Worm (Caenorhabditis elegans) whole organism, early embryonic: Measurements from ENCODE around the gene H14N18.2.

Source experiments
- B0310.2 ChIP-seq: sonication (generic microtip); optimal IDR thresholded peaks from 2 replicates; lab custom pipeline; 2016; ENCODE audit warnings: mild to moderate bottlenecking, missing genetic modification characterization, missing compliant biosample characterization
- F13C5.2 ChIP-seq: sonication (generic microtip); optimal IDR thresholded peaks from 2 replicates; lab custom pipeline; 2017; ENCODE audit warnings: mild to moderate bottlenecking, missing genetic modification characterization, inconsistent platforms, missing compliant biosample characterization
- aly-1 ChIP-seq: sonication (generic microtip); optimal IDR thresholded peaks from 2 replicates; lab custom pipeline; 2016; ENCODE audit warnings: missing genetic modification characterization, missing compliant biosample characterization
- ama-1 ChIP-seq: fragments of 150-350 bp; optimal IDR thresholded peaks from 2 replicates; lab custom pipeline; 2014
- ceh-13 ChIP-seq: fragments of 200-800 bp; sonication (Bioruptor generic); optimal IDR thresholded peaks from 2 replicates; lab custom pipeline; 2018; ENCODE audit warnings: mild to moderate bottlenecking, missing genetic modification characterization, missing compliant biosample characterization
- ceh-36 ChIP-seq: sonication (generic microtip); optimal IDR thresholded peaks from 2 replicates; lab custom pipeline; 2016; ENCODE audit warnings: missing genetic modification characterization, inconsistent platforms, missing compliant biosample characterization
- ets-7 ChIP-seq: sonication (generic microtip); optimal IDR thresholded peaks from 2 replicates; lab custom pipeline; 2016; ENCODE audit warnings: missing genotype, missing genetic modification characterization, missing compliant biosample characterization
- flt-1 ChIP-seq: fragments of 200-800 bp; sonication (Bioruptor generic); IDR thresholded peaks from 2 replicates; pipeline ENCODE4 v1.3.6; 2022; ENCODE audit warnings: missing genetic modification characterization, missing compliant biosample characterization
- hmbx-1 ChIP-seq: sonication (generic microtip); optimal IDR thresholded peaks from 2 replicates; lab custom pipeline; 2016; ENCODE audit warnings: mild to moderate bottlenecking, missing genetic modification characterization, missing compliant biosample characterization
- hmg-4 ChIP-seq: fragments of 200-800 bp; sonication (Bioruptor generic); optimal IDR thresholded peaks from 2 replicates; lab custom pipeline; 2018; ENCODE audit warnings: mild to moderate bottlenecking, missing genetic modification characterization, missing compliant biosample characterization
- hnd-1 ChIP-seq: sonication (generic microtip); optimal IDR thresholded peaks from 2 replicates; lab custom pipeline; 2016; ENCODE audit warnings: missing genetic modification characterization, missing compliant biosample characterization
- pes-1 ChIP-seq: fragments of 200-800 bp; sonication (Bioruptor generic); IDR thresholded peaks from 2 replicates; pipeline ENCODE4 v1.3.6; 2022; ENCODE audit warnings: missing genetic modification reagents, missing genetic modification characterization, missing compliant biosample characterization
- scrt-1 ChIP-seq: fragments of 200-800 bp; sonication (Bioruptor generic); IDR thresholded peaks from 2 replicates; pipeline ENCODE4 v1.3.6; 2022; ENCODE audit warnings: missing genetic modification characterization, missing compliant biosample characterization
- sea-1 ChIP-seq: fragments of 200-800 bp; sonication (Bioruptor generic); conservative IDR thresholded peaks from 2 replicates; pipeline ENCODE4 v1.3.6; 2022; ENCODE audit warnings: missing genetic modification characterization, missing compliant biosample characterization
- tbx-11 ChIP-seq: fragments of 200-800 bp; sonication (Bioruptor generic); IDR thresholded peaks from 2 replicates; pipeline ENCODE4 v1.3.6; 2022; ENCODE audit warnings: missing genetic modification characterization, missing compliant biosample characterization
- tbx-37 ChIP-seq: fragments of 200-800 bp; sonication (Bioruptor generic); conservative IDR thresholded peaks from 2 replicates; pipeline ENCODE4 v1.3.6; 2022; ENCODE audit warnings: missing genetic modification reagents, missing genetic modification characterization, missing compliant biosample characterization
- tra-4 ChIP-seq: sonication (generic microtip); optimal IDR thresholded peaks from 2 replicates; lab custom pipeline; 2017; ENCODE audit warnings: missing genetic modification characterization, missing compliant biosample characterization

H14N18.2 gene

ce11 chrV:8936791-8937475 lies 4.5 kb downstream of the H14N18.2 start:
- no peak for TF ChIP-seq ama-1 (lab: Kevin White, UChicago)
- no peak for TF ChIP-seq tra-4 (tag; lab: Kevin White, UChicago)
- no peak for TF ChIP-seq scrt-1
- no peak for TF ChIP-seq tbx-11
- TF ChIP-seq ceh-13 (GFP tag; lab: Kevin White, UChicago), result no peak
- TF ChIP-seq flt-1, result no peak
- TF ChIP-seq aly-1 (tag; lab: Kevin White, UChicago), result no peak
- no peak for TF ChIP-seq sea-1 (GFP tag; lab: Robert Waterston, UW)
- TF ChIP-seq hmbx-1 (tag; lab: Kevin White, UChicago), result no peak
- no peak for TF ChIP-seq hmg-4 (GFP tag; lab: Kevin White, UChicago)
- no peak for TF ChIP-seq pes-1 (GFP tag; lab: Robert Waterston, UW)
- no peak for TF ChIP-seq hnd-1 (tag; lab: Kevin White, UChicago)
- no peak for TF ChIP-seq ceh-36
- TF ChIP-seq tbx-37 (GFP tag; lab: Robert Waterston, UW), result no peak
- TF ChIP-seq B0310.2 (tag; lab: Kevin White, UChicago), result no peak

- TF ChIP-seq tra-4 (tag; lab: Kevin White, UChicago) (no peak), ama-1 (lab: Kevin White, UChicago) (no peak), flt-1 (no peak), F13C5.2 (no peak), pes-1 (GFP tag; lab: Robert Waterston, UW) (no peak), tbx-11 (no peak), aly-1 (tag; lab: Kevin White, UChicago) (no peak), ceh-36 (no peak), hmbx-1 (tag; lab: Kevin White, UChicago) (no peak), hnd-1 (tag; lab: Kevin White, UChicago) (no peak), sea-1 (GFP tag; lab: Robert Waterston, UW) (no peak), hmg-4 (GFP tag; lab: Kevin White, UChicago) (no peak)
Observed at ce11 chrV:8937476-8938249, 5.2 kb downstream of the H14N18.2 start.

DNA sequence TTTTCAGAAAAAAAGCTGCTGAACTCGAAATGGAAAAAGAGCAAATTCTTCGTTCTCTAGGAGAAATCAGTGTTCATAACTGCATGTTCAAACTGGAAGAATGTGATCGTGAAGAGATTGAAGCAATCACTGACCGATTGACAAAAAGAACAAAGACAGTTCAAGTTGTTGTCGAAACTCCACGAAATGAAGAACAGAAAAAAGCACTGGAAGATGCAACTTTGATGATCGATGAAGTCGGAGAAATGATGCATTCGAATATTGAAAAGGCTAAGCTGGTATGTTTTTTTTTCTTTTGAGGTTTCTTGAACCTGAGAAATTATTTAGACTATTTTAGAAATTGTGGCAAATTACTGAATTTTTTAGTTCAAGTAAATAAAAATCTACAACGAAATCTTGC lies 6.0 kb downstream of the H14N18.2 start:
- TF ChIP-seq ceh-36, result no peak
- TF ChIP-seq sea-1 (GFP tag; lab: Robert Waterston, UW), result no peak
- no peak for TF ChIP-seq tbx-11
- no peak for TF ChIP-seq B0310.2 (tag; lab: Kevin White, UChicago)
- TF ChIP-seq pes-1 (GFP tag; lab: Robert Waterston, UW), result no peak
- TF ChIP-seq scrt-1, result no peak
- no peak for TF ChIP-seq aly-1 (tag; lab: Kevin White, UChicago)
- no peak for TF ChIP-seq hmbx-1 (tag; lab: Kevin White, UChicago)
- TF ChIP-seq hmg-4 (GFP tag; lab: Kevin White, UChicago), result no peak
- TF ChIP-seq ceh-13 (GFP tag; lab: Kevin White, UChicago), result no peak
- no peak for TF ChIP-seq ama-1 (lab: Kevin White, UChicago)
- TF ChIP-seq tra-4 (tag; lab: Kevin White, UChicago), result no peak
- no peak for TF ChIP-seq hnd-1 (tag; lab: Kevin White, UChicago)
- no peak for TF ChIP-seq F13C5.2
- TF ChIP-seq tbx-37 (GFP tag; lab: Robert Waterston, UW), result no peak
- no peak for TF ChIP-seq ets-7 (tag; lab: Kevin White, UChicago)
- TF ChIP-seq flt-1, result no peak

DNA sequence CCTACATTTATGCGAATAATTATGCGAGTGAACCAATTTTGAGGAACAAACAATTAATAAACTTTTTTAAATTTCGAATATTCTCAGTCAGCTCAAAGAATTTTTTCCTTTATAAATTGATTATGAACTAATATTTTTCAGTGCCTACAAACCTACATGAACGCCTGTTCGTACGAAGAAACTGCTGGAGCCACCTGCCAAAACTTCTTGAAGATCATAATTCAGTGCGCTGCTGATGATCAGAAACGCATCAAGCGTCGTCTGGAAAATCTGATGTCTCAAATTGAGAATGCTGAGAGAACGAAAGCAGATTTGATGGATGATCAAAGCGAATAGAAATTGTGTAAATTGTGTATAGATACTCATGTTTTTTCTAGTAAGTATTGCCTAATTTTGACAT lies 6.5 kb downstream of the H14N18.2 start:
- TF ChIP-seq hmbx-1 (tag; lab: Kevin White, UChicago) (no peak), scrt-1 (no peak), hnd-1 (tag; lab: Kevin White, UChicago) (no peak), ceh-13 (GFP tag; lab: Kevin White, UChicago) (no peak), F13C5.2 (no peak), ama-1 (lab: Kevin White, UChicago) (no peak), sea-1 (GFP tag; lab: Robert Waterston, UW) (no peak), tbx-37 (GFP tag; lab: Robert Waterston, UW) (no peak), tra-4 (tag; lab: Kevin White, UChicago) (no peak), aly-1 (tag; lab: Kevin White, UChicago) (no peak), hmg-4 (GFP tag; lab: Kevin White, UChicago) (no peak), flt-1 (no peak), B0310.2 (tag; lab: Kevin White, UChicago) (no peak), tbx-11 (no peak), pes-1 (GFP tag; lab: Robert Waterston, UW) (no peak), ets-7 (tag; lab: Kevin White, UChicago) (no peak), ceh-36 (no peak)

DNA sequence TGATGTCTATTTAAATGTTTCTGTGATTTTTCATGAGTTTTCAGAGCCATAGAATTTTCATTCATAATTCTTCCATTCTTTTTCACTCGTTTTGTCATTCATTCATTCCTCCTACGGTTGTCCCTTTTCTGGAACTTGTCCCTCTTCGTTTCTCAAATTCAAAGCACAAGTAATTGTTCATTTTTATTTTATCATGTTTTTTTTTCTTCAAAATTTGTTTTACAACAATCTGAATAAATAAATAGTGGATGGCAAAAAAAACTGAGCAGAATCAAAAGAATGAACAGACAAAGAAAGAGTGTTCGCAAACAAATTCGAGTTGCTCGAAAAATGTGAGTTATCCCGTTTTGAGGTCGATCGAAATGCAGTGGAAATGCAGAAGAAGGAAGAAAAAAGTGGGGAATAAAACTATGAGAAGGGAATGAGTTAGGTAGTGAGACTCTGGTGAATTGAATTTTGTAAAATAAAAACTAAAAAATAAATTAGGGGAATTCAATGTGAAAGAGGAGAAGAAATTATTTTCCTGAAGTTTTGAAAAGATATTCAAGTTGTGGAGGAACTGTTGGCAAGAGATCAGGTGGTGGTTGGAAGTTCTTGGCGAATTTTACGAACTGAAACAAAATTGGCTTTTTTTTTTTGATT lies 7.1 kb downstream of the H14N18.2 start:
- TF ChIP-seq ama-1 (lab: Kevin White, UChicago), result no peak
- TF ChIP-seq sea-1 (GFP tag; lab: Robert Waterston, UW), result no peak
- no peak for TF ChIP-seq hmbx-1 (tag; lab: Kevin White, UChicago)
- TF ChIP-seq hnd-1 (tag; lab: Kevin White, UChicago), result no peak
- TF ChIP-seq tra-4 (tag; lab: Kevin White, UChicago), result no peak
- TF ChIP-seq ceh-13 (GFP tag; lab: Kevin White, UChicago), result no peak
- TF ChIP-seq tbx-37 (GFP tag; lab: Robert Waterston, UW), result no peak
- TF ChIP-seq B0310.2 (tag; lab: Kevin White, UChicago), result no peak
- TF ChIP-seq aly-1 (tag; lab: Kevin White, UChicago), result no peak
- no peak for TF ChIP-seq pes-1 (GFP tag; lab: Robert Waterston, UW)
- TF ChIP-seq ceh-36, result no peak
- TF ChIP-seq tbx-11, result no peak
- TF ChIP-seq hmg-4 (GFP tag; lab: Kevin White, UChicago), result no peak
- TF ChIP-seq flt-1, result no peak

ce11 chrV:8940419-8940818 lies 8.0 kb downstream of the H14N18.2 start:
- TF ChIP-seq tbx-37 (GFP tag; lab: Robert Waterston, UW) (no peak), ama-1 (lab: Kevin White, UChicago) (no peak), F13C5.2 (no peak), ets-7 (tag; lab: Kevin White, UChicago) (no peak), hmg-4 (GFP tag; lab: Kevin White, UChicago) (no peak)
